Worm (Caenorhabditis elegans) whole organism, L4 larva: ENCODE results near the gene rig-4.
"Not testable (repeated sequence)": the region's sequence is repeated elsewhere in the genome, so short reads cannot be mapped to it uniquely, and the experiment has no call there.

Experiments used
- F26F4.8 ChIP-seq: fragments of 200-800 bp; sonication (Bioruptor generic); conservative IDR thresholded peaks from 2 replicates; pipeline ENCODE4 v1.3.6; 2022; ENCODE audit warnings: missing genetic modification characterization, missing compliant biosample characterization
- T20F7.1 ChIP-seq: fragments of 200-800 bp; sonication (Bioruptor generic); optimal IDR thresholded peaks from 2 replicates; lab custom pipeline; 2018; ENCODE audit warnings: mild to moderate bottlenecking, missing genetic modification characterization, missing compliant biosample characterization
- T26A8.4 ChIP-seq: fragments of 200-800 bp; sonication (Bioruptor generic); IDR thresholded peaks from 2 replicates; pipeline ENCODE4 v1.3.6; 2022; ENCODE audit warnings: missing genetic modification characterization, missing compliant biosample characterization
- Y48G9A.11 ChIP-seq: fragments of 200-800 bp; sonication (Bioruptor generic); IDR thresholded peaks from 2 replicates; pipeline ENCODE4 v1.3.6; 2022; ENCODE audit warnings: missing genetic modification reagents, missing genetic modification characterization, missing compliant biosample characterization
- aha-1 ChIP-seq: fragments of 150-350 bp; peaks from one replicate; lab custom pipeline; 2014; ENCODE audit warnings: missing biosample characterization, missing genetic modification characterization
- arid-1 ChIP-seq: fragments of 200-800 bp; sonication (Bioruptor generic); conservative IDR thresholded peaks from 2 replicates; pipeline ENCODE4 v1.3.6; 2022; ENCODE audit warnings: missing genetic modification reagents, missing genetic modification characterization, missing compliant biosample characterization
- ceh-20 ChIP-seq: fragments of 200-800 bp; sonication (Bioruptor generic); IDR thresholded peaks from 2 replicates; pipeline ENCODE4 v1.3.6; 2022; ENCODE audit warnings: missing genetic modification reagents, missing genetic modification characterization, missing compliant biosample characterization
- ceh-44 ChIP-seq: fragments of 200-800 bp; sonication (Bioruptor generic); IDR thresholded peaks from 2 replicates; pipeline ENCODE4 v1.3.6; 2022; ENCODE audit warnings: missing genetic modification reagents, missing genetic modification characterization, missing compliant biosample characterization
- ctbp-1 ChIP-seq: fragments of 200-800 bp; sonication (Bioruptor generic); IDR thresholded peaks from 2 replicates; pipeline ENCODE4 v1.3.6; 2022; ENCODE audit warnings: missing genetic modification reagents, missing genetic modification characterization, missing compliant biosample characterization
- daf-16 ChIP-seq, 3 experiments: sonication (generic microtip); optimal IDR thresholded peaks; 2 replicates each; lab custom pipeline; 2016 to 2017; ENCODE audit warnings: missing genetic modification characterization in 3 of 3, missing genetic modification reagents in 3 of 3, mild to moderate bottlenecking in 2 of 3, missing compliant biosample characterization in 2 of 3, missing biosample characterization in 1 of 3, moderate library complexity in 1 of 3
- dmd-9 ChIP-seq: fragments of 200-800 bp; sonication (Bioruptor generic); IDR thresholded peaks from 2 replicates; pipeline ENCODE4 v1.3.6; 2022; ENCODE audit warnings: missing genetic modification reagents, missing genetic modification characterization, missing compliant biosample characterization
- dve-1 ChIP-seq: sonication (generic microtip); optimal IDR thresholded peaks from 2 replicates; lab custom pipeline; 2017; ENCODE audit warnings: antibody characterized with exemption, mild to moderate bottlenecking, missing genetic modification characterization, missing compliant biosample characterization; ENCODE audit not compliant: insufficient read depth
- egl-43 ChIP-seq: fragments of 200-800 bp; sonication (Bioruptor generic); IDR thresholded peaks from 2 replicates; pipeline ENCODE4 v1.3.6; 2022; ENCODE audit warnings: missing genetic modification reagents, missing genetic modification characterization, missing compliant biosample characterization
- hmg-1.1 ChIP-seq: fragments of 200-800 bp; sonication (Bioruptor generic); IDR thresholded peaks from 2 replicates; pipeline ENCODE4 v1.3.6; 2022; ENCODE audit warnings: missing genetic modification reagents, missing genetic modification characterization, missing compliant biosample characterization
- lin-38 ChIP-seq: fragments of 200-800 bp; sonication (Bioruptor generic); IDR thresholded peaks from 2 replicates; pipeline ENCODE4 v1.3.6; 2022; ENCODE audit warnings: missing genetic modification reagents, missing genetic modification characterization, missing compliant biosample characterization
- lsy-2 ChIP-seq, 2 experiments: fragments of 150-350 bp in 1 of 2; sonication (generic microtip) in 1 of 2; optimal IDR thresholded peaks; 2 replicates each; lab custom pipeline; 2014 to 2017; ENCODE audit warnings: missing biosample characterization in 2 of 2, missing genetic modification characterization in 2 of 2
- mdt-29 ChIP-seq: fragments of 200-800 bp; sonication (Bioruptor generic); IDR thresholded peaks from 2 replicates; pipeline ENCODE4 v1.3.6; 2022; ENCODE audit warnings: missing genetic modification reagents, missing genetic modification characterization, missing compliant biosample characterization
- mes-2 ChIP-seq: sonication (generic microtip); optimal IDR thresholded peaks from 2 replicates; lab custom pipeline; 2016; ENCODE audit warnings: missing genotype, mild to moderate bottlenecking, missing genetic modification characterization, missing compliant biosample characterization; ENCODE audit not compliant: poor library complexity, severe bottlenecking
- nhr-42 ChIP-seq: fragments of 200-800 bp; sonication (Bioruptor generic); IDR thresholded peaks from 2 replicates; pipeline ENCODE4 v1.3.6; 2022; ENCODE audit warnings: missing genetic modification characterization, missing compliant biosample characterization
- pha-4 ChIP-seq, 2 experiments: fragments of 150-350 bp in 1 of 2; fragments of 200-800 bp in 1 of 2; sonication (Bioruptor generic) in 1 of 2; IDR thresholded peaks in 1 of 2; optimal IDR thresholded peaks in 1 of 2; 2 replicates each; pipeline versions ENCODE4 v1.3.6 to Lab custom; 2014 to 2022; ENCODE audit warnings: missing genetic modification characterization in 2 of 2, missing genetic modification reagents in 2 of 2, missing biosample characterization in 1 of 2, missing compliant biosample characterization in 1 of 2
- php-3 ChIP-seq: fragments of 200-800 bp; sonication (Bioruptor generic); IDR thresholded peaks from 2 replicates; pipeline ENCODE4 v1.3.6; 2022; ENCODE audit warnings: missing genetic modification reagents, missing genetic modification characterization, missing compliant biosample characterization
- saeg-2 ChIP-seq: fragments of 200-800 bp; sonication (Bioruptor generic); IDR thresholded peaks from 2 replicates; pipeline ENCODE4 v1.3.6; 2022; ENCODE audit warnings: missing genetic modification reagents, missing genetic modification characterization, missing compliant biosample characterization
- set-16 ChIP-seq: fragments of 200-800 bp; sonication (Bioruptor generic); IDR thresholded peaks from 2 replicates; pipeline ENCODE4 v1.3.6; 2022; ENCODE audit warnings: missing genetic modification reagents, missing genetic modification characterization, missing compliant biosample characterization
- snpc-1.2 ChIP-seq: fragments of 200-800 bp; sonication (Bioruptor generic); IDR thresholded peaks from 2 replicates; pipeline ENCODE4 v1.3.6; 2022; ENCODE audit warnings: missing genetic modification reagents, missing genetic modification characterization, missing compliant biosample characterization
- tra-1 ChIP-seq: fragments of 200-800 bp; sonication (Bioruptor generic); IDR thresholded peaks from 2 replicates; pipeline ENCODE4 v1.3.6; 2022; ENCODE audit warnings: missing genetic modification reagents, missing genetic modification characterization, missing compliant biosample characterization
- unc-130 ChIP-seq: sonication (generic microtip); optimal IDR thresholded peaks from 2 replicates; lab custom pipeline; 2016; ENCODE audit warnings: missing genetic modification reagents, missing genetic modification characterization, missing compliant biosample characterization
- unc-62 ChIP-seq, 3 experiments: fragments of 150-350 bp in 1 of 3; sonication (generic microtip); optimal IDR thresholded peaks in 2 of 3; peaks in 1 of 3; 1 replicate in 1 of 3; 2 replicates in 2 of 3; lab custom pipeline; 2014 to 2017; ENCODE audit warnings: missing biosample characterization in 3 of 3, missing genetic modification characterization in 3 of 3, missing genetic modification reagents in 3 of 3, missing genotype in 1 of 3
- vab-7 ChIP-seq: fragments of 200-800 bp; sonication (Bioruptor generic); IDR thresholded peaks from 2 replicates; pipeline ENCODE4 v1.3.6; 2022; ENCODE audit warnings: missing genetic modification reagents, missing genetic modification characterization, missing compliant biosample characterization

Gene rig-4

DNA sequence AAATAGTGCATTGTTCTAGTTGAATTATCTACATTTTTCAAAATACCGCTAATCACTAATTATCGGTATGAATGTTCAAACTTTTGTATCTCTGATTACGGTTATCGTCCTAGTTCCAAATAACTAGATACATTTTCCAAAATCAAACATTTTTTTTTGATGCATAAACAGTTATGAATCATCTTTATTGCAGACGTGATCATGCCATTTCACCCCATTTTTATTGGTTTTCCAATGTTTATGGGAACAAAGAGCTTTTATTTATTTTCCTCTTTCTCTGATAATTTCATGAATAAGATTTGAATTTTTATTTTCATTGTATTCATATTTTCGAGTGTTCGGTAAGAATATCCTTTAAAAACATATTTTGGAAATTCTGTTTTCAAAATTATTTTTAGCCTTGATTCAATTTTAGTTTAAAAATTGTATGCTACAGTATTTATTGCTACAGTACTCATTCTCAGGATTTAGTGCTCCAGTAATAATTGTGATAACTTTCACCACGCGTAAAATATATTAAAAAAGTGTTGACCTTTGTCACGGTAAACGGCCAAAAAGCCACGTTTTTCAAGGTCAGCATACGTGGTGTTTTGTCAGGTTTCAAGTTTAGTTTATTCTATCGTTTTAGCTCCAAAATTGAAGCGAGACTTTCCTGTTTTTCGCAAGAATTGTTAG lies 47.1 kb downstream of the rig-4 start, which contains the start of gene csr-1:
TSS of gene csr-1 (plus strand) at position 625 of the 675 bp plus-strand sequence.
- no peak for TF ChIP-seq saeg-2 (GFP tag; lab: Robert Waterston, UW)
- no peak for TF ChIP-seq daf-16 (GFP tag; optimal IDR thresholded peaks at IDR 0.05; lab: Kevin White, UChicago)
- peak; percentile 61 for TF ChIP-seq daf-16 (tag; optimal IDR thresholded peaks at IDR 0.05; lab: Kevin White, UChicago)
- peak; percentile 43 for TF ChIP-seq dve-1
- TF ChIP-seq php-3, result peak; percentile 74
- TF ChIP-seq, all 104 proteins: peak for 3

DNA sequence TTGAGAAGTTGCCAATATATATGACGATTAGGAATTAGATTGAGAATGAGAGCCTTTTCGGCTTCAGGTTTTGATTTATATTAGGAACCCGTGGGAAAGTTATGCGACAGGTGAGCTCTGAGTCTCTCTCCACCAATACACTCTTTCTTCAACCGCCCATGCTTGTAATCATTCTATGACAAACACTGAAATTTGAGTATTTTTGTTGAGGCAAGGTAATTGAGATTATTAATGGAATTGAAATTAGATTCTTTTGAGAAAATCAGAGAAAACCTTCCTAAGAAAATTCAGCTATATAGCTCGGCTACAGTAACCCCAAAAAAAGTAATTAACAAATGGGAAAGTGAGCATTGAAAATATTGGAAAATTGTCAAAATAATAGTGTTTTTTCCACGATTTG lies 48.1 kb downstream of the rig-4 start, which contains the start of gene ceh-19:
TSS of gene ceh-19 (minus strand) at position 101 of the 400 bp plus-strand sequence.
- TF ChIP-seq aha-1 (tag; lab: Kevin White, UChicago) (peak; percentile 57), mdt-29 (GFP tag; lab: Robert Waterston, UW) (no peak)

DNA sequence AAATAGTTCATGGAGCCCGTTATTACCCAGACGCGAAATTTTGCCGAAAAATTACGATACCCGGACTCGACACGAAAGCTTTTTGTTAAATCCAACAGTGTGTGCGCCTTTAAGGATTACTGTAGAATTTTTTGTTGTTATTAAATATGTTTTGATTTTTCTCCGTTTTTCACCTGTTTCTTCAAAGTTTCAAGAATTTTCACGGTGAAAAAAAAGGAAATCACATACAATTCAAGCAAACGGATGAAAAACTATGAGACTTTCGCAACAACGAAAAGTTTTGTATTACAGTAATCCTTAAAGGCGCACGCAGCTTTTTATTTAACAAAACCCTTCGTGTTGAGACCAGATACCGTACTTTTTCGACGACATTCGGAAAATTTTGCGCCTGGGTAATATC lies 49.9 kb downstream of the rig-4 start:
- TF ChIP-seq unc-62 (GFP tag; optimal IDR thresholded peaks at IDR 0.05 in 1 of 2; lab: Kevin White, UChicago) (peak in 1 of 2 experiments; percentile 80), unc-62 (tag; optimal IDR thresholded peaks at IDR 0.05; lab: Kevin White, UChicago) (no peak), F26F4.8 (GFP tag; lab: Robert Waterston, UW) (no peak)

DNA sequence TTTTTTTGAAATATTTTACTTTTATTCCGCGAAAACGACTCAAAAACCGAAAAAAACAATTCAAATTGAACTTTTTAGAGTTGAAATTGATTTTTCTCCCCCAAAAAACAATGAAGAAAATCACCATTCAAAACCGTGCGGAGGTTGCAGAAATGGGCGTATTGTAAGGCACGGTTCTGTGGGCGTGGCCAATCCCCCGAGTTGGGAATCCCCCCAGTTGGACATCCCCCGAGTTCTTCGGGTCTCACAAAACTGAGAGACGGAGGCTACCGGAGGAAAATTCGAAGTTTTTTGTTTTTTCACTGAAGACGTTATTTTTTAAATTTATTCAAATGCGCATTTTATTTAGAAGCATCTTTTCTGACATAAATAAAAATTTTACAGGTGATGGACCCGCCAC lies 55.6 kb downstream of the rig-4 start, which contains the start of gene mcm-3AP:
TSS of gene mcm-3AP (plus strand) at position 383 of the 400 bp plus-strand sequence.
- TF ChIP-seq nhr-42 (GFP tag; lab: Robert Waterston, UW) (0 out of 2 replicates have a peak, but pooled peaks have one; percentile 25), lin-38 (GFP tag; lab: Robert Waterston, UW) (peak; percentile 75), lsy-2 (tag; optimal IDR thresholded peaks at IDR 0.05; lab: Kevin White, UChicago) (peak in 1 of 2 experiments; percentile 66), pha-4 (GFP tag; IDR thresholded peaks at IDR 0.05; lab: Robert Waterston, UW) (0 out of 2 replicates have a peak, but pooled peaks have one; percentile 36), T26A8.4 (peak; percentile 30; the same call in 1 of the 2 replicates), unc-130 (GFP tag; lab: Kevin White, UChicago) (peak; percentile 11), T20F7.1 (GFP tag; lab: Kevin White, UChicago) (peak; percentile 48), mes-2 (tag; lab: Kevin White, UChicago) (peak; percentile 59), hmg-1.1 (GFP tag; lab: Robert Waterston, UW) (peak; percentile 79), ceh-44 (GFP tag; lab: Robert Waterston, UW) (peak; percentile 49; the same call in 1 of the 2 replicates), vab-7 (peak; percentile 83), ceh-20 (GFP tag; lab: Robert Waterston, UW) (peak; percentile 60; the same call in 1 of the 2 replicates), set-16 (GFP tag; lab: Robert Waterston, UW) (peak; percentile 34; the same call in 1 of the 2 replicates), Y48G9A.11 (GFP tag; lab: Robert Waterston, UW) (peak; percentile 49), ctbp-1 (0 out of 2 replicates have a peak, but pooled peaks have one; percentile 41), tra-1 (GFP tag; lab: Robert Waterston, UW) (0 out of 2 replicates have a peak, but pooled peaks have one; percentile 48), dmd-9 (GFP tag; lab: Robert Waterston, UW) (peak; percentile 54; the same call in 1 of the 2 replicates), arid-1 (GFP tag; lab: Robert Waterston, UW) (0 out of 2 replicates have a peak, but pooled peaks have one; percentile 15), egl-43 (peak; percentile 72), snpc-1.2 (peak; percentile 50)
- TF ChIP-seq pha-4 (tag; optimal IDR thresholded peaks at IDR 0.05; lab: Kevin White, UChicago), result not testable (repeated sequence)
